Worm (Caenorhabditis elegans): Measurements from ENCODE around the gene nlp-52.

- TF ChIP-seq him-1 (tag; optimal IDR thresholded peaks at IDR 0.05) (no peak), dao-5 (tag; optimal IDR thresholded peaks at IDR 0.05) (no peak)
Observed at ce11 chrIII:764884-765283, 3.3 kb downstream of the nlp-52 start, which contains the start of gene ptl-1.

Measured in whole organism, L4/young adult.